Worm (Caenorhabditis elegans) whole organism, L1 larva: Measurements from ENCODE around the gene C25H3.7.

Experiments
- C04F5.9 ChIP-seq: sonication (generic microtip); optimal IDR thresholded peaks from 2 replicates; lab custom pipeline; 2016; ENCODE audit warnings: missing genetic modification characterization, missing compliant biosample characterization
- C34B4.2 ChIP-seq: sonication (generic microtip); optimal IDR thresholded peaks from 2 replicates; lab custom pipeline; 2017; ENCODE audit warnings: mild to moderate bottlenecking, missing genetic modification characterization, missing compliant biosample characterization
- F16B12.6 ChIP-seq: fragments of 150-350 bp; optimal IDR thresholded peaks from 2 replicates; lab custom pipeline; 2014; ENCODE audit warnings: missing biosample characterization, missing genetic modification characterization
- aha-1 ChIP-seq: fragments of 150-350 bp; optimal IDR thresholded peaks from 2 replicates; lab custom pipeline; 2014; ENCODE audit warnings: missing biosample characterization, missing genetic modification characterization
- alr-1 ChIP-seq: fragments of 200-800 bp; sonication (Bioruptor generic); optimal IDR thresholded peaks from 2 replicates; lab custom pipeline; 2018; ENCODE audit warnings: borderline replicate concordance, mild to moderate bottlenecking, missing genetic modification characterization, missing compliant biosample characterization
- ceh-8 ChIP-seq: fragments of 200-800 bp; sonication (Bioruptor generic); optimal IDR thresholded peaks from 2 replicates; lab custom pipeline; 2018; ENCODE audit warnings: mild to moderate bottlenecking, missing genetic modification characterization, moderate library complexity, missing compliant biosample characterization
- ceh-88 ChIP-seq: fragments of 200-800 bp; sonication (Bioruptor generic); IDR thresholded peaks from 2 replicates; pipeline ENCODE4 v1.3.6; 2022; ENCODE audit warnings: missing genetic modification characterization, missing compliant biosample characterization
- ceh-90 ChIP-seq: sonication (generic microtip); optimal IDR thresholded peaks from 2 replicates; lab custom pipeline; 2016; ENCODE audit warnings: missing genetic modification characterization, missing compliant biosample characterization
- efl-3 ChIP-seq: fragments of 200-800 bp; sonication (Bioruptor generic); optimal IDR thresholded peaks from 2 replicates; lab custom pipeline; 2018; ENCODE audit warnings: mild to moderate bottlenecking, missing genetic modification characterization, missing compliant biosample characterization
- egl-13 ChIP-seq: sonication (generic microtip); optimal IDR thresholded peaks from 2 replicates; lab custom pipeline; 2016; ENCODE audit warnings: missing genotype, missing genetic modification reagents, missing genetic modification characterization, missing compliant biosample characterization
- egl-27 ChIP-seq, 2 experiments: fragments of 150-350 bp in 1 of 2; sonication (generic microtip); optimal IDR thresholded peaks; 3 replicates each; lab custom pipeline; 2017 to 2018; ENCODE audit warnings: missing biosample characterization in 2 of 2, missing genetic modification characterization in 2 of 2, missing genetic modification reagents in 2 of 2
- ets-5 ChIP-seq: fragments of 200-800 bp; sonication (Bioruptor generic); IDR thresholded peaks from 2 replicates; pipeline ENCODE4 v1.3.6; 2022; ENCODE audit warnings: missing genetic modification characterization, missing compliant biosample characterization
- fkh-4 ChIP-seq: sonication (generic microtip); optimal IDR thresholded peaks from 2 replicates; lab custom pipeline; 2016; ENCODE audit warnings: missing compliant biosample characterization, missing genetic modification characterization, borderline replicate concordance
- fos-1 ChIP-seq: fragments of 150-350 bp; optimal IDR thresholded peaks from 2 replicates; lab custom pipeline; 2014; ENCODE audit warnings: missing biosample characterization, missing genetic modification characterization
- hpl-2 ChIP-seq: fragments of 150-350 bp; optimal IDR thresholded peaks from 2 replicates; lab custom pipeline; 2014; ENCODE audit warnings: missing biosample characterization, missing genetic modification reagents, missing genetic modification characterization
- isw-1 ChIP-seq: fragments of 200-800 bp; sonication (Bioruptor generic); IDR thresholded peaks from 2 replicates; pipeline ENCODE4 v1.3.6; 2022; ENCODE audit warnings: missing genetic modification characterization, missing compliant biosample characterization
- lin-13 ChIP-seq: fragments of 150-350 bp; optimal IDR thresholded peaks from 2 replicates; lab custom pipeline; 2014; ENCODE audit warnings: missing biosample characterization, missing genetic modification reagents, missing genetic modification characterization
- lin-35 ChIP-seq, 2 experiments: fragments of 150-350 bp; optimal IDR thresholded peaks; 2 replicates each; lab custom pipeline; 2014; ENCODE audit warnings: missing biosample characterization in 2 of 2, missing genetic modification characterization in 2 of 2, missing genetic modification reagents in 2 of 2
- lir-3 ChIP-seq: sonication (generic microtip); optimal IDR thresholded peaks from 2 replicates; lab custom pipeline; 2016; ENCODE audit warnings: mild to moderate bottlenecking, missing genetic modification characterization, moderate library complexity, missing compliant biosample characterization; ENCODE audit not compliant: poor library complexity
- lsy-2 ChIP-seq, 2 experiments: fragments of 150-350 bp; optimal IDR thresholded peaks; 2 replicates each; lab custom pipeline; 2014; ENCODE audit warnings: missing biosample characterization in 2 of 2, missing genetic modification characterization in 2 of 2
- mdl-1 ChIP-seq, 2 experiments: fragments of 150-350 bp; optimal IDR thresholded peaks; 2 replicates each; lab custom pipeline; 2014 to 2017; ENCODE audit warnings: missing biosample characterization in 2 of 2, missing genetic modification characterization in 2 of 2, inconsistent platforms in 1 of 2
- mef-2 ChIP-seq: fragments of 150-350 bp; optimal IDR thresholded peaks from 2 replicates; lab custom pipeline; 2014; ENCODE audit warnings: missing biosample characterization, missing genetic modification characterization
- mep-1 ChIP-seq: fragments of 150-350 bp; optimal IDR thresholded peaks from 2 replicates; lab custom pipeline; 2014; ENCODE audit warnings: missing biosample characterization, missing genetic modification characterization
- nhr-11 ChIP-seq: fragments of 150-350 bp; optimal IDR thresholded peaks from 2 replicates; lab custom pipeline; 2014; ENCODE audit warnings: missing biosample characterization, missing genetic modification characterization
- nhr-12 ChIP-seq: sonication (generic microtip); optimal IDR thresholded peaks from 2 replicates; lab custom pipeline; 2017; ENCODE audit warnings: missing biosample characterization, missing genetic modification characterization
- nhr-20 ChIP-seq: sonication (generic microtip); optimal IDR thresholded peaks from 2 replicates; lab custom pipeline; 2016; ENCODE audit warnings: mild to moderate bottlenecking, missing genetic modification characterization, missing compliant biosample characterization
- nhr-237 ChIP-seq: fragments of 150-350 bp; optimal IDR thresholded peaks from 2 replicates; lab custom pipeline; 2014; ENCODE audit warnings: missing biosample characterization, missing genetic modification characterization
- nhr-71 ChIP-seq: sonication (generic microtip); optimal IDR thresholded peaks from 2 replicates; lab custom pipeline; 2016; ENCODE audit warnings: mild to moderate bottlenecking, missing genetic modification characterization, moderate library complexity, missing compliant biosample characterization
- nhr-76 ChIP-seq: sonication (generic microtip); optimal IDR thresholded peaks from 2 replicates; lab custom pipeline; 2017; ENCODE audit warnings: missing biosample characterization, missing genetic modification characterization
- nhr-77 ChIP-seq: fragments of 150-350 bp; optimal IDR thresholded peaks from 2 replicates; lab custom pipeline; 2014; ENCODE audit warnings: missing biosample characterization, missing genetic modification characterization
- nhr-84 ChIP-seq: sonication (generic microtip); optimal IDR thresholded peaks from 2 replicates; lab custom pipeline; 2017; ENCODE audit warnings: missing biosample characterization, missing genetic modification characterization
- nhr-90 ChIP-seq: sonication (generic microtip); optimal IDR thresholded peaks from 2 replicates; lab custom pipeline; 2016; ENCODE audit warnings: mild to moderate bottlenecking, missing genetic modification characterization, missing compliant biosample characterization; ENCODE audit not compliant: poor library complexity
- pqm-1 ChIP-seq: sonication (generic microtip); optimal IDR thresholded peaks from 3 replicates; lab custom pipeline; 2017; ENCODE audit warnings: missing biosample characterization, missing genetic modification characterization
- snu-23 ChIP-seq: sonication (generic microtip); optimal IDR thresholded peaks from 2 replicates; lab custom pipeline; 2016; ENCODE audit warnings: missing genetic modification characterization, missing compliant biosample characterization
- sox-4 ChIP-seq: sonication (generic microtip); optimal IDR thresholded peaks from 2 replicates; lab custom pipeline; 2016; ENCODE audit warnings: missing genetic modification characterization, missing compliant biosample characterization
- sptf-1 ChIP-seq: fragments of 150-350 bp; optimal IDR thresholded peaks from 2 replicates; lab custom pipeline; 2014; ENCODE audit warnings: missing biosample characterization, missing genetic modification characterization
- sup-37 ChIP-seq: fragments of 200-800 bp; sonication (Bioruptor generic); optimal IDR thresholded peaks from 2 replicates; lab custom pipeline; 2018; ENCODE audit warnings: mild to moderate bottlenecking, missing genetic modification characterization, missing compliant biosample characterization
- tbx-2 ChIP-seq: sonication (generic microtip); optimal IDR thresholded peaks from 2 replicates; lab custom pipeline; 2016; ENCODE audit warnings: missing genetic modification characterization, missing compliant biosample characterization
- tlp-1 ChIP-seq: fragments of 150-350 bp; optimal IDR thresholded peaks from 2 replicates; lab custom pipeline; 2014; ENCODE audit warnings: missing biosample characterization, missing genetic modification characterization
- unc-130 ChIP-seq: fragments of 150-350 bp; optimal IDR thresholded peaks from 2 replicates; lab custom pipeline; 2017; ENCODE audit warnings: missing biosample characterization, missing genetic modification characterization, inconsistent platforms
- unc-62 ChIP-seq: fragments of 150-350 bp; optimal IDR thresholded peaks from 2 replicates; lab custom pipeline; 2014; ENCODE audit warnings: missing biosample characterization, missing genetic modification reagents, missing genetic modification characterization
- unc-98 ChIP-seq: fragments of 200-800 bp; sonication (Bioruptor generic); IDR thresholded peaks from 2 replicates; pipeline ENCODE4 v1.3.6; 2022; ENCODE audit warnings: missing genetic modification characterization, missing compliant biosample characterization
- vab-15 ChIP-seq: sonication (generic microtip); optimal IDR thresholded peaks from 2 replicates; lab custom pipeline; 2017; ENCODE audit warnings: missing genotype, mild to moderate bottlenecking, missing genetic modification characterization, missing compliant biosample characterization
- xbp-1 ChIP-seq: sonication (generic microtip); optimal IDR thresholded peaks from 2 replicates; lab custom pipeline; 2016; ENCODE audit warnings: missing genetic modification characterization, missing compliant biosample characterization
- zip-4 ChIP-seq: fragments of 200-800 bp; sonication (Bioruptor generic); optimal IDR thresholded peaks from 2 replicates; lab custom pipeline; 2018; ENCODE audit warnings: mild to moderate bottlenecking, missing genetic modification characterization, moderate library complexity, missing compliant biosample characterization
- ztf-11 ChIP-seq, 2 experiments: sonication (generic microtip); optimal IDR thresholded peaks; 2 replicates each; lab custom pipeline; 2016 to 2017; ENCODE audit warnings: missing genetic modification characterization in 2 of 2, missing biosample characterization in 1 of 2, missing compliant biosample characterization in 1 of 2
- ztf-4 ChIP-seq: fragments of 150-350 bp; optimal IDR thresholded peaks from 2 replicates; lab custom pipeline; 2014; ENCODE audit warnings: missing biosample characterization, missing genetic modification characterization

The C25H3.7 gene

DNA sequence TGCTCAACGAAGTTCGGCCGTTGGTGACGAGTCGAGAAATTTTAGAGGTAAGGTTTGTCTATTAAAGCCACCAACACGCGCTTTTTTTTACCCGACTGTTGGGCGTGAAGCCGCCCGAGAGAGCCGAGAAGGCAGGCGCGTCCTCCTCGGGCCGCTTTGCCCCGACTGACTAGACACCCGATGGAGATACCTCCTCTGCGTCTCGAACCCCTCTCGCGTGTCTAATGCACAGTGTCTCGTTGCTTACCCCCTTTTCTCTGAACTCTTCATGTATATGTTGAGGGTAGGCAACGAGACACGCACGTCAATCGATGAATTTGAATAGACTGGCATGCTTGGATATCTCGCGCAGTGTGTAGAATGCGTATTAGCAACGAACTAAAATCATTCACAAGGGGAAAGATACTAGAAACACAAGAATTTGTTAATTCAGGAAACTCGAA, 7.0 kb downstream of the C25H3.7 start (continued):
- TF ChIP-seq mdl-1 (tag; optimal IDR thresholded peaks at IDR 0.05; lab: Kevin White, UChicago) = peak in 1 of 2 experiments; percentile 53
- no peak for TF ChIP-seq sptf-1 (tag; lab: Kevin White, UChicago)
- peak; percentile 75 to 77 for TF ChIP-seq lin-35 (GFP tag; optimal IDR thresholded peaks at IDR 0.05; lab: Kevin White, UChicago)
- peak in 1 of 2 experiments; percentile 77 for TF ChIP-seq ztf-11 (tag; optimal IDR thresholded peaks at IDR 0.05; lab: Kevin White, UChicago)
- TF ChIP-seq mep-1 = peak; percentile 67
- peak in 1 of 2 experiments; percentile 2 for TF ChIP-seq egl-27 (tag; optimal IDR thresholded peaks at IDR 0.05; lab: Kevin White, UChicago)
- TF ChIP-seq C04F5.9 (tag; lab: Kevin White, UChicago) = no peak
- TF ChIP-seq ceh-90 (tag; lab: Kevin White, UChicago) = no peak
- peak; percentile 88 for TF ChIP-seq snu-23 (GFP tag; lab: Kevin White, UChicago)
- peak; percentile 45 for TF ChIP-seq zip-4
- TF ChIP-seq lin-13 (GFP tag; lab: Kevin White, UChicago) = peak; percentile 73
- peak; percentile 75 for TF ChIP-seq isw-1 (GFP tag; lab: Robert Waterston, UW)
- peak; percentile 41 for TF ChIP-seq pqm-1
- no peak for TF ChIP-seq hpl-2 (GFP tag; lab: Kevin White, UChicago)
- peak; percentile 47 for TF ChIP-seq nhr-237 (tag; lab: Kevin White, UChicago)
- TF ChIP-seq egl-13 (tag; lab: Kevin White, UChicago) = peak; percentile 78
- TF ChIP-seq nhr-84 (tag; lab: Kevin White, UChicago) = peak; percentile 66
- peak; percentile 36 for TF ChIP-seq nhr-76 (tag; lab: Kevin White, UChicago)
- TF ChIP-seq unc-98 (GFP tag; lab: Robert Waterston, UW) = no peak
- peak; percentile 76 for TF ChIP-seq mef-2 (tag; lab: Kevin White, UChicago)
- TF ChIP-seq nhr-12 = no peak
- peak; percentile 77 to 88 for TF ChIP-seq lsy-2 (tag; optimal IDR thresholded peaks at IDR 0.05; lab: Kevin White, UChicago)
- no peak for TF ChIP-seq C34B4.2
- no peak for TF ChIP-seq ets-5 (GFP tag; lab: Robert Waterston, UW)
- TF ChIP-seq fkh-4 (tag; lab: Kevin White, UChicago) = peak; percentile 26
- no peak for TF ChIP-seq efl-3 (GFP tag; lab: Kevin White, UChicago)
- TF ChIP-seq lir-3 (tag; lab: Kevin White, UChicago) = peak; percentile 35
- TF ChIP-seq tlp-1 (tag; lab: Kevin White, UChicago) = no peak
- peak; percentile 82 for TF ChIP-seq xbp-1 (tag; lab: Kevin White, UChicago)
- no peak for TF ChIP-seq alr-1
- TF ChIP-seq vab-15 (tag; lab: Kevin White, UChicago) = no peak
- TF ChIP-seq ceh-88 = peak; percentile 85

DNA sequence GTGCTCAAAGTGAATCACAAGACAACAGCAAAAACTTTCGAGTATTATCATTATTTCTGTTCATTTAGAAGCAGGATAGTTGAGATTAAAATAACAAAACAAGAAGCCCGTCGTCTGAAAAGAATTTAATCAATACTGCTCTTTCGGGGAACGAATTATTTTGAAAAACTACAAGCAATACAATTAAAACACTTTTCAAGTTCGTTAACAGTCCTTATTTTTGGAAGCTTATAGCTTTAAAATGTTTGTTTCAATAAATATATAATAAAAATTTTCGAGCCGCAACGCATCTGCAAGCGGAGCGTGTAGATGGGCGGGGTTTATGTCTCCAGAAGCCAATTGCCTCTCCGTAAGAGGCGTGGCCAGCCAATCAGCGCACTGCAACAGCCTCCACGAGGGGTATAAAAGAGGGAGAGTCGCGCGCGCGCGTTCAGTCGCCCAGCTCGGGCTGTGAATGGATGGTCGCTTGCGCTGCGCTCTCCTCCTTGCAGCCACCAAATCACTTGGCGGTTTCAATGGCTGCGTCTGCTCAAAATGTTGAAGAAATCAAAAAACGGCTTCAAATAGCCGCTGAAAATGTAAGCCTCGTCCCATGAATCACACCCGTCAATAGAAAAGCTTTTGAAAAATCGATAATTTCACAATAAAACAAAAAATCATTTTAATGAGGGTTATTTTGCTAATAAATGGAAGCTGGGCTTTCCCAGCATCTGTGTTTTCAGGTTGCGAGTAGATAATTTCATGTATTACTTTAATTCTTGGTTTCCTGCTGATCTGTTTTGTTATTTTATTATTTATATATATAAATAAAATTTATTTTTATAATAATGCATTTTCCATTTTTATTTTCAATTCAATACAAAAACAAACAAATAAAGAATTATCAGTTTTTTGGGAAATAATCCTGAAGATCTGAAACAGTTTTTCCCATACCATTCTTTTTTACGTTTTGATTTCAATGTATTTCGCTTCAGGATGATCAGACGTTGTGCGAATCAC, 7.7 kb downstream of the C25H3.7 start, which contains the start of the genes ift-43 and mdt-26:
TSS of gene ift-43 (minus strand) at position 51 of the 999 bp plus-strand sequence.
TSS of gene mdt-26 (plus strand) at position 446 of the 999 bp plus-strand sequence.
- TF ChIP-seq unc-62 (GFP tag; lab: Kevin White, UChicago) (no peak), tlp-1 (tag; lab: Kevin White, UChicago) (no peak), pqm-1 (no peak), vab-15 (tag; lab: Kevin White, UChicago) (no peak), tbx-2 (peak; percentile 92), isw-1 (GFP tag; lab: Robert Waterston, UW) (peak; percentile 89), nhr-11 (tag; lab: Kevin White, UChicago) (peak; percentile 1), C04F5.9 (tag; lab: Kevin White, UChicago) (peak; percentile 56), fos-1 (no peak), sup-37 (GFP tag; lab: Kevin White, UChicago) (peak; percentile 82), nhr-90 (tag; lab: Kevin White, UChicago) (peak; percentile 88), aha-1 (tag; lab: Kevin White, UChicago) (peak; percentile 2), sox-4 (tag; lab: Kevin White, UChicago) (peak; percentile 77), ceh-8 (GFP tag; lab: Kevin White, UChicago) (peak; percentile 58), nhr-76 (tag; lab: Kevin White, UChicago) (peak; percentile 44), nhr-77 (tag; lab: Kevin White, UChicago) (peak; percentile 66), F16B12.6 (tag; lab: Kevin White, UChicago) (peak; percentile 48), mef-2 (tag; lab: Kevin White, UChicago) (no peak), egl-13 (tag; lab: Kevin White, UChicago) (peak; percentile 85), unc-98 (GFP tag; lab: Robert Waterston, UW) (no peak), nhr-71 (tag; lab: Kevin White, UChicago) (peak; percentile 93), fkh-4 (tag; lab: Kevin White, UChicago) (peak; percentile 28), unc-130 (tag; lab: Kevin White, UChicago) (no peak), nhr-20 (peak; percentile 90), lir-3 (tag; lab: Kevin White, UChicago) (peak; percentile 53), ztf-4 (tag; lab: Kevin White, UChicago) (peak; percentile 73), alr-1 (no peak)
